Fruit fly (Drosophila melanogaster): ENCODE measurements around the gene Pdk1.
A peak's percentile ranks its signal among the peaks of the same experiment; 100 is the strongest.

Gene Pdk1

DNA sequence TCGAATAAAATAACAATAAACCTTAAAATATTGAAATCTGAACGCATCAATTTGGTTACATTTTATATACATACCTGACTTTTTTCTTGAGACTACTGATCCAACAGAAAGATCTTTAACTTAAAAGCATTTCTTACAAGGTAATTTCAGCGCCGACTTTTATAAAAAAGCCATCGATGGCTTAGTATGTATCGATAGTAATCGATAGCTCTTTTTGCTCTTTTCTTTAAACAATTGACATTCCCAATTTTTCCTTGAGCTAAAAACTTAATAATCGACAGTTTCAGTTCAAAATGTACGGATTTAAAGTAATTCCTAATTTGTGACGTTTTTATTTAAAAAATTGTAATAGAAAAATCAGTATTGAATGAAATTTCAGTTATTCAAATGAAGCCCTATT lies 45.3 kb downstream of the Pdk1 start (continued):
- TF ChIP-seq eve (GFP tag; optimal IDR thresholded peaks at IDR 0.05) (no peak), zen2 (GFP tag; IDR thresholded peaks at IDR 0.05; ENCODE audit: partially characterized antibody) (peak; percentile 83; the same call in 2 of the 3 replicates), Med (GFP tag) (peak; percentile 65), CG15514 (GFP tag; optimal IDR thresholded peaks at IDR 0.05) (peak; percentile 64), CG6654 (GFP tag; optimal IDR thresholded peaks at IDR 0.05) (no peak), CG17829 (tag; optimal IDR thresholded peaks at IDR 0.05) (no peak), Bgb (GFP tag; IDR thresholded peaks at IDR 0.05; ENCODE audit: partially characterized antibody) (peak; percentile 94), CG17359 (tag; optimal IDR thresholded peaks at IDR 0.05) (no peak), CG11560 (tag; IDR thresholded peaks at IDR 0.05) (no peak), inv (GFP tag; IDR thresholded peaks at IDR 0.05; ENCODE audit: partially characterized antibody) (peak; percentile 77), cg (GFP tag; optimal IDR thresholded peaks at IDR 0.05) (no peak), HmgZ (tag; optimal IDR thresholded peaks at IDR 0.05) (peak; percentile 21), CG17361 (GFP tag; IDR thresholded peaks at IDR 0.05) (no peak), hbn (GFP tag; IDR thresholded peaks at IDR 0.05; ENCODE audit: partially characterized antibody) (peak; percentile 94), dmrt11E (tag; optimal IDR thresholded peaks at IDR 0.05) (no peak), CG34224 (GFP tag; IDR thresholded peaks at IDR 0.05; ENCODE audit: partially characterized antibody) (peak; percentile 92), knrl (GFP tag; IDR thresholded peaks at IDR 0.05; ENCODE audit: partially characterized antibody) (peak; percentile 86), Meics (GFP tag; optimal IDR thresholded peaks at IDR 0.05) (no peak), bbx (GFP tag; IDR thresholded peaks at IDR 0.05; ENCODE audit: partially characterized antibody) (peak; percentile 89), z (GFP tag; IDR thresholded peaks at IDR 0.05) (no peak), Sry-β (GFP tag; optimal IDR thresholded peaks at IDR 0.05) (no peak), lov (optimal IDR thresholded peaks at IDR 0.05) (no peak), lov (GFP tag; IDR thresholded peaks at IDR 0.05) (no peak), sisA (GFP tag; IDR thresholded peaks at IDR 0.05) (no peak), btn (GFP tag; optimal IDR thresholded peaks at IDR 0.05) (no peak), ewg (GFP tag; optimal IDR thresholded peaks at IDR 0.05) (no peak), CG4730 (GFP tag; IDR thresholded peaks at IDR 0.05) (no peak), Ptx1 (GFP tag; IDR thresholded peaks at IDR 0.05) (no peak), CG6254 (GFP tag; optimal IDR thresholded peaks at IDR 0.05) (no peak), CG15479 (GFP tag; optimal IDR thresholded peaks at IDR 0.05) (no peak), CG3838 (GFP tag; optimal IDR thresholded peaks at IDR 0.05) (no peak), trh (GFP tag; optimal IDR thresholded peaks at IDR 0.05) (no peak), CG1832 (GFP tag; optimal IDR thresholded peaks at IDR 0.05) (no peak), E2f1 (GFP tag; IDR thresholded peaks at IDR 0.05) (no peak), Dref (GFP tag; IDR thresholded peaks at IDR 0.05) (peak; percentile 90), row (GFP tag; IDR thresholded peaks at IDR 0.05) (no peak; the same call in 2 of the 3 replicates), gce (GFP tag; IDR thresholded peaks at IDR 0.05) (no peak), CG42726 (GFP tag; IDR thresholded peaks at IDR 0.05; ENCODE audit: partially characterized antibody) (peak; percentile 86), CG7963 (GFP tag; IDR thresholded peaks at IDR 0.05; ENCODE audit: partially characterized antibody) (peak; percentile 79), Doc3 (GFP tag; IDR thresholded peaks at IDR 0.05; ENCODE audit: partially characterized antibody) (peak; percentile 87), nmo (GFP tag; optimal IDR thresholded peaks at IDR 0.05) (peak; percentile 19), Gug (GFP tag; IDR thresholded peaks at IDR 0.05) (no peak), p53 (GFP tag; optimal IDR thresholded peaks at IDR 0.05) (no peak), amos (GFP tag; IDR thresholded peaks at IDR 0.05; ENCODE audit: partially characterized antibody) (peak; percentile 89), nerfin-1 (tag; optimal IDR thresholded peaks at IDR 0.05) (no peak), chif (GFP tag; optimal IDR thresholded peaks at IDR 0.05) (no peak), CG4328 (GFP tag; optimal IDR thresholded peaks at IDR 0.05) (no peak), sens (GFP tag) (peak; percentile 70), CG17912 (GFP tag; optimal IDR thresholded peaks at IDR 0.05) (no peak), CG17328 (GFP tag; IDR thresholded peaks at IDR 0.05) (no peak)

Measured in whole organism, embryonic.